Worm (Caenorhabditis elegans): Measurements from ENCODE around the gene E04F6.15.

E04F6.15 gene

ce11 chrII:7210187-7210586, at the start of gene E04F6.15:
Gene E04F6.15 (minus strand): TSS chrII:7210287.
- no peak for TF ChIP-seq dao-5 (tag; optimal IDR thresholded peaks at IDR 0.05)
- no peak for TF ChIP-seq him-1 (tag; optimal IDR thresholded peaks at IDR 0.05)
- no peak for TF ChIP-seq W03F9.2 (tag; optimal IDR thresholded peaks at IDR 0.05)

DNA sequence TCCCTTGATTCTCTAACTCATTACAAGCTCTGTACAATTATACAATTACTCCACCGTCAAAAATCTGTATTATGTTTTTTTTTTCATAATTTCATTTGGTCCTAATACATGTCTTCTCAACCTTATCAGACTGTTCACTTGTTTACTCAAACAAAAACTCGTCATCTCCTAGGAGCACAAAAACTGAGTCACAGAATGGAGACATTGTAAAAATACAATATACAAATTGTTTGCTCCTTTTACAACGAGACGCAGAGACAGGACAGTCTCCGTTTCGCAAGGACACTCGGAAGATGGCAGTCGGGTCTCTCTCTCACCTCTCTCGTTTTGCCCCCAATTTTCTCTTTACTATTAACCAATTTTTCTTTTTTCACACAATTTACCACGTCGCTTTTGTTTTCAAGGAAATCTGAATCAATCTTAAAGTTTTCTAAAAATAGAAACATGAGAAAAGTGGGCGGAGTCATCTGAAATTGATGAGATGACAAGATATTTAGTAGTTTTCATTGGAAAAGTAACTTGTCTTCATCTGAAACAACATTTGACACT, 45.6 kb upstream of the E04F6.15 start, which contains the start of gene F32A5.8:
F32A5.8 (plus strand) TSS at position 499 of the 549 bp plus-strand sequence.
- TF ChIP-seq W03F9.2 (tag; optimal IDR thresholded peaks at IDR 0.05) (no peak), dao-5 (tag; optimal IDR thresholded peaks at IDR 0.05) (no peak), him-1 (tag; optimal IDR thresholded peaks at IDR 0.05) (no peak)

ce11 chrII:7253073-7253472, 43.0 kb upstream of the E04F6.15 start, which contains the start of gene lsm-4:
Gene lsm-4 (minus strand): TSS chrII:7253163.
- no peak for TF ChIP-seq W03F9.2 (tag; optimal IDR thresholded peaks at IDR 0.05)
- TF ChIP-seq him-1 (tag; optimal IDR thresholded peaks at IDR 0.05) = no peak
- no peak for TF ChIP-seq dao-5 (tag; optimal IDR thresholded peaks at IDR 0.05)

DNA sequence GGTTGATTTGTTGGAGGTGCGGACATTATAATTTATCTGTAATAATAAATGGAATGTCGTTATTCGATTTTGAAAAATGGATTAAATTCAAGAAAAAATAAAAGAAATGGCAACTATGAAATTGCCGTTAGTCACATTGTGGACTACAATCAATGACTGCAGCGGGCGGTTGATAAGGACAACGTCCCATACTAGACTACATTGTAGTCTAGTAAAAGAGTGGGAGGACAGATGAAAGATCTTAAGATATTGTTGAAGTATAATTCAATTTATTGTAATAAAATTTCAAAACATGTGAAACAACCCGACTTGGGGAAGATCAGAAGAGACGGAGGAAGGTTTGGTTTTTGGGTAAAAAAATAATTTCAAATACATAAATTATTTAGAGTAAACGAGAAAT, 41.9 kb upstream of the E04F6.15 start, which contains the start of the genes prx-13 and ada-2:
prx-13 (minus strand) TSS at position 38 of the 400 bp plus-strand sequence.
ada-2 (plus strand) TSS at position 282 of the 400 bp plus-strand sequence.
- TF ChIP-seq W03F9.2 (tag; optimal IDR thresholded peaks at IDR 0.05) (no peak), dao-5 (tag; optimal IDR thresholded peaks at IDR 0.05) (no peak), him-1 (tag; optimal IDR thresholded peaks at IDR 0.05) (no peak)

ce11 chrII:7245576-7245975, 35.5 kb upstream of the E04F6.15 start, which contains the start of gene skpo-3:
Gene skpo-3 (plus strand): TSS chrII:7245876.
- TF ChIP-seq W03F9.2 (tag; optimal IDR thresholded peaks at IDR 0.05) (no peak), dao-5 (tag; optimal IDR thresholded peaks at IDR 0.05) (no peak), him-1 (tag; optimal IDR thresholded peaks at IDR 0.05) (no peak)

- TF ChIP-seq him-1 (tag; optimal IDR thresholded peaks at IDR 0.05) (no peak), W03F9.2 (tag; optimal IDR thresholded peaks at IDR 0.05) (no peak), dao-5 (tag; optimal IDR thresholded peaks at IDR 0.05) (no peak)
These were observed 32.7 kb upstream of the E04F6.15 start for ce11 chrII:7242754-7243153.

DNA sequence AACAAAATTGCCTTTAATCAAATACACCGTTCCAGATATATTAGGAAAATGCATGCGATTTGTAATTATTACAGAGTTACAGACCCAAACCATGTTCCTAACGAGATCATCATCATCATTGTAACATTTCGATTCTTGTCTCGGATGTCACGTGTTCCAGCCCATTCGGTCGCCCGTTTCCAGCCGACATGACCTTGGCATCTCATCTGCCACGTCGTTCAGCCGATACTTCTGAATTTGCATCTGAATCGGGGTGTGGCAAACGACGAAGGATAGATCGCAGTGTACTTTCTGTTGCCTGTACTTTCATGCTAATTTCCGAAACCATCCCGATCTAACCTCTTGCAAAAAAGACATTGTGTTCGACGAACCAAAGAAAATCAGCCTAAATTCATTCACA, 29.6 kb upstream of the E04F6.15 start:
- no peak for TF ChIP-seq W03F9.2 (tag; optimal IDR thresholded peaks at IDR 0.05)
- no peak for TF ChIP-seq dao-5 (tag; optimal IDR thresholded peaks at IDR 0.05)
- TF ChIP-seq him-1 (tag; optimal IDR thresholded peaks at IDR 0.05) = no peak

DNA sequence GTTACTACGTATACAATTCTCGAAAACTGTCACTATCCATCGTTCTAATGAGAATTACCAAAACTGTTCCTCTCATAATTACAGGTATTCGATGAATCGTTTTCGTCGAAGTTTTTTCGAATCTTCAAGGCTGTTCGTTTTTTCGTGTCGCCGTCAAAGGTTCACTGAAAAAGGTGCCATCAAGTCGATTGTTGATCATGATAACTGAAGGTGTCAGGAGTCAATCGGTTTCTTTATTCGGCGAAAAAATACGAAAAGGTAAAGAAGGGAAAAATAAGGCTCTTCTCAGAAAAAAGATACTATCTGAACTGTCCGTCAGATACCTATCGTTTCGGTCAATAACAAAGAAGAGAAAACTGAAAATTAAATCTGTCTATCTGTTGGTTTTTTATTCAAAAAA, 28.7 kb upstream of the E04F6.15 start:
- no peak for TF ChIP-seq dao-5 (tag; optimal IDR thresholded peaks at IDR 0.05)
- TF ChIP-seq him-1 (tag; optimal IDR thresholded peaks at IDR 0.05) = no peak

ce11 chrII:7238248-7238647, 28.2 kb upstream of the E04F6.15 start, which contains the start of gene aqp-1:
Gene aqp-1 (minus strand): TSS chrII:7238349.
- TF ChIP-seq dao-5 (tag; optimal IDR thresholded peaks at IDR 0.05) = no peak
- TF ChIP-seq W03F9.2 (tag; optimal IDR thresholded peaks at IDR 0.05) = no peak
- no peak for TF ChIP-seq him-1 (tag; optimal IDR thresholded peaks at IDR 0.05)

DNA sequence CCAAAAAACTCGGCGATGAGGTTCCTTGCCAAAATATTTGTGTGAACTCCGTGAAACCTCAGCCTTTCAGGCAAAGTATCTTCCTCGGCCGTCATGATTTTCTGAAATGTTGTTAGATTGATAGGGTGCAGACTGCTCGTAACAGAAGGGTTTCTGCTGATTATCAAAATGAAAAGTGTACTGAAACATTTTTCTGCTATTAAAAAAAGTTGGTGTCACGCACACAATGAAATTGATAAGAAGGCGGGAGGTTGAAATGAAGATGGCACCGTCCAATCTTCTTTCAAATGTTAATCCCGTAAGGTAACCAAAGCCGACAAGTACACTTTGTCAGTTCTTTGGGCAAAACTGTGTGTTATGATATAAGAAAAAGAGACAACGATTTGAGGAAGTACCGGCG, 26.9 kb upstream of the E04F6.15 start:
- TF ChIP-seq him-1 (tag; optimal IDR thresholded peaks at IDR 0.05) (no peak), W03F9.2 (tag; optimal IDR thresholded peaks at IDR 0.05) (no peak), dao-5 (tag; optimal IDR thresholded peaks at IDR 0.05) (no peak)

DNA sequence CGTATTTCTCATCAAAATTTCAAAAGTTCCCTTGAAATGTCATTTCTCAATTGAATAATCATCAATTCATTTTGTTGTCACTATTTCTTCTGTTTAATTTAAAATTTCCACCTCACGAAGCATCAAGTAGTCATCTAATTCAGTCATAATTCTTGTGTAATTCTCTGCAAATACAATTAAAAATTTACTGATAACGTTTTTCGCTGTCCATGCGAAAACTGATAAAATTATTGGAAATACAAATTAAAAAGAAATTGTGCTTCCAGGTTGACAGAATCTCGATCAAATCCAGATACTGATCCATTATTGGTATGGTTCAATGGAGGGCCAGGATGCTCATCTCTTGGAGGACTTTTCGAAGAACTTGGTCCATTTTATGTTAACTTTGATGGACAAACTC, 23.2 kb upstream of the E04F6.15 start:
- TF ChIP-seq dao-5 (tag; optimal IDR thresholded peaks at IDR 0.05) (no peak), W03F9.2 (tag; optimal IDR thresholded peaks at IDR 0.05) (no peak), him-1 (tag; optimal IDR thresholded peaks at IDR 0.05) (no peak)

- TF ChIP-seq W03F9.2 (tag; optimal IDR thresholded peaks at IDR 0.05) (no peak), dao-5 (tag; optimal IDR thresholded peaks at IDR 0.05) (no peak), him-1 (tag; optimal IDR thresholded peaks at IDR 0.05) (no peak)
These were observed 22.4 kb upstream of the E04F6.15 start, which contains the start of gene ctsa-3.1 for ce11 chrII:7232517-7232916. Gene ctsa-3.1 (plus strand): TSS chrII:7232853.

DNA sequence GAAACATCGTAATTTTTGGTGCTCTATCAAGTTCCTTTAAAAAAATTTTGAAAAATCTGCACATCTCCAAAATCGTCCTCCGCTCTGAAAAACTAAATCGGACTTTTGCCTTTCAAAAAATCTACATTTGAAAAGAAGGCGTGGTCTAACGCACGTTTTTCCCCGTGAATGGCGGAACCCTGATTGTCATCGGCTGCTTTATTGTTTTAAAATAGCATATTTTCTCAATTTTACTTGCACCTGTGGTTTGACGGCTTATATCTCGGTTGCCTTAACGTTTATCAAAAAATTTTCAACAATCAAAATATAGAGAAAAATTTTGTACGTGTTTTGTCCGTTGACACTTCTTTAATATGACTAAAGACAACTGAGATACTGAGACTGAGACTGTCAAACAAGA, 21.9 kb upstream of the E04F6.15 start:
- TF ChIP-seq dao-5 (tag; optimal IDR thresholded peaks at IDR 0.05) (no peak), W03F9.2 (tag; optimal IDR thresholded peaks at IDR 0.05) (no peak)

DNA sequence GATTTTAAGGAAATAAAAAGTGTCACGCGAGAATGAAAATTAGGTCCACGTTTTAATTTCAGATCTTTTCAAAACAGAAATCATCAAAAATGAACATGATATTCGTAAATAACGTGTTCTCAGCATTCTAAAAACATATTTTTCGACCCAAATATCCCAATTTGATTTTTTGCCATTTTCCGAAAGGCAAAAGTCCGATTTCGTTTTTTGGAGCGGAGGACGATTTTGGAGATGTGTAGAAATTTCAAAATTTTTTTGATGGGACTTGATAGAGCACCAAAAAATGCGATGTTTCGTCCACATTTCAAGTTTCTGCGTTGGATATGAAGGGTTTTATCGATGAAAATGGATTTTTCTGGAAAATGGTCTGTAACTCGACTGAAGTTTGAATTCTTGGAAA, 20.6 kb upstream of the E04F6.15 start:
- TF ChIP-seq W03F9.2 (tag; optimal IDR thresholded peaks at IDR 0.05) (no peak), him-1 (tag; optimal IDR thresholded peaks at IDR 0.05) (no peak), dao-5 (tag; optimal IDR thresholded peaks at IDR 0.05) (no peak)

ce11 chrII:7228646-7229200, 18.6 kb upstream of the E04F6.15 start, which contains the start of gene F32A5.4:
Gene F32A5.4 (plus strand): TSS chrII:7229150.
- TF ChIP-seq W03F9.2 (tag; optimal IDR thresholded peaks at IDR 0.05) (no peak), him-1 (tag; optimal IDR thresholded peaks at IDR 0.05) (no peak)

Data from whole organism, L4/young adult.